Worm (Caenorhabditis elegans): ENCODE data around the gene fbxb-85.

The fbxb-85 gene

DNA sequence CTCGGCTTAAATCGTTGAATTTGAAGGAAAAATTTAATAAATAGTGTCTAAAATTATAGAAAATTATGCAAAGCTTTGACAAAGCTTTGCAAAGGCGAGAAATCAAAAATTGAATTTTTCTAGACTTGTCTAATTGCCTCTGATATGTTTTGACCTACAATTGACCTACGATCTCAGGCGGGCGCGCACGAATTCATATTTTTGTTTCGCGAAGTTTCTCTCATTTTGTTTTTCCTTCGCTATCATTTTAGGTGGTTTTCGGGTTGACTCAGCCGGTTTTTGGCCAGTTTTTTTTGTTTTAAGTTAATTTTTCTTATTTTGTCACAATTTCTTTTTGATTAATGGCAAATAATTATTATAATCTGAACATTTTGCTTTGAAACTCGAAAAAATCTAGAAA is 41.5 kb downstream of the fbxb-85 start (continued):
- TF ChIP-seq let-607 (tag; optimal IDR thresholded peaks at IDR 0.05) (no peak), D2030.7 (GFP tag; IDR thresholded peaks at IDR 0.05) (peak; percentile 96), madf-8 (GFP tag; conservative IDR thresholded peaks at IDR 0.05) (peak; percentile 98), nfya-2 (GFP tag; IDR thresholded peaks at IDR 0.05) (no peak), mel-28 (tag; optimal IDR thresholded peaks at IDR 0.05; ENCODE audit: borderline replicate concordance) (no peak), ztf-3 (GFP tag; optimal IDR thresholded peaks at IDR 0.05) (no peak), Y53F4B.3 (GFP tag; IDR thresholded peaks at IDR 0.05) (no peak), xnd-1 (tag; optimal IDR thresholded peaks at IDR 0.05) (peak; percentile 97), Y79H2A.3 (GFP tag; conservative IDR thresholded peaks at IDR 0.05) (peak; percentile 69; the same call in 1 of the 2 replicates), ztf-18 (tag; optimal IDR thresholded peaks at IDR 0.05) (peak; percentile 3), ceh-40 (GFP tag; IDR thresholded peaks at IDR 0.05) (no peak), ceh-91 (GFP tag; IDR thresholded peaks at IDR 0.05) (peak; percentile 92), snpc-4 (GFP tag; optimal IDR thresholded peaks at IDR 0.05) (no peak), snpc-4 (tag; optimal IDR thresholded peaks at IDR 0.05) (peak in 1 of 4 experiments; percentile 37), ZK185.1 (tag; optimal IDR thresholded peaks at IDR 0.05; ENCODE audit: poor library complexity, severe bottlenecking) (no peak), Y95B8A.8 (GFP tag; IDR thresholded peaks at IDR 0.05) (peak; percentile 80; the same call in 1 of the 2 replicates), somi-1 (GFP tag; optimal IDR thresholded peaks at IDR 0.05) (no peak), dpff-1 (tag; optimal IDR thresholded peaks at IDR 0.05) (no peak), dpl-1 (GFP tag; optimal IDR thresholded peaks at IDR 0.05) (peak; percentile 93), F37B4.10 (GFP tag; IDR thresholded peaks at IDR 0.05) (no peak), chd-7 (tag; optimal IDR thresholded peaks at IDR 0.05) (no peak), him-1 (tag; optimal IDR thresholded peaks at IDR 0.05) (peak; percentile 14), gei-17 (GFP tag; optimal IDR thresholded peaks at IDR 0.05) (no peak), fkh-3 (tag; optimal IDR thresholded peaks at IDR 0.05) (no peak), egl-44 (GFP tag; IDR thresholded peaks at IDR 0.05) (no peak), F23B12.7 (tag; optimal IDR thresholded peaks at IDR 0.05; ENCODE audit: insufficient read depth) (no peak), lsy-27 (tag; optimal IDR thresholded peaks at IDR 0.05; ENCODE audit: borderline replicate concordance, insufficient read depth) (no peak), hlh-26 (GFP tag; conservative IDR thresholded peaks at IDR 0.05) (no peak), ceh-100 (GFP tag; IDR thresholded peaks at IDR 0.05) (peak; percentile 75), Y56A3A.18 (GFP tag; IDR thresholded peaks at IDR 0.05) (no peak), lin-40 (tag; optimal IDR thresholded peaks at IDR 0.05) (no peak), snpc-1.1 (tag; optimal IDR thresholded peaks at IDR 0.05; ENCODE audit: insufficient read depth) (peak; percentile 38), ztf-6 (GFP tag; IDR thresholded peaks at IDR 0.05) (no peak), ztf-25 (GFP tag; IDR thresholded peaks at IDR 0.05) (no peak), nhr-80 (tag; optimal IDR thresholded peaks at IDR 0.05) (no peak), nhr-179 (tag; optimal IDR thresholded peaks at IDR 0.05) (no peak), F55B11.4 (tag; optimal IDR thresholded peaks at IDR 0.05; ENCODE audit: borderline replicate concordance, insufficient read depth) (no peak), madf-10 (tag; optimal IDR thresholded peaks at IDR 0.05) (no peak), ztf-22 (GFP tag; optimal IDR thresholded peaks at IDR 0.05) (no peak), die-1 (tag; optimal IDR thresholded peaks at IDR 0.05) (no peak), athp-1 (tag; optimal IDR thresholded peaks at IDR 0.05) (no peak), egrh-3 (GFP tag; IDR thresholded peaks at IDR 0.05) (no peak), ama-1 (optimal IDR thresholded peaks at IDR 0.05) (no peak), ama-1 (GFP tag; optimal IDR thresholded peaks at IDR 0.05) (no peak), repo-1 (tag; optimal IDR thresholded peaks at IDR 0.05) (no peak), attf-3 (GFP tag; conservative IDR thresholded peaks at IDR 0.05) (no peak), nhr-90 (tag; optimal IDR thresholded peaks at IDR 0.05) (no peak)

Data from whole organism, young adult.